Fruit fly (Drosophila melanogaster) whole organism, embryonic: ENCODE measurements around the gene CG5013.

ENCODE experiments used
- BEAF-32 ChIP-seq: fragments of 200-800 bp; sonication (Bioruptor generic); optimal IDR thresholded peaks from 3 replicates; lab custom pipeline; 2017; ENCODE audit warnings: missing biosample characterization, missing genetic modification characterization, mild to moderate bottlenecking, moderate library complexity, missing genetic modification reagents
- Bteb2 ChIP-seq: fragments of 200-800 bp; sonication (Bioruptor generic); optimal IDR thresholded peaks from 2 replicates; lab custom pipeline; 2016; ENCODE audit warnings: missing biosample characterization, missing genetic modification characterization
- CG10274 ChIP-seq: fragments of 200-800 bp; sonication (Bioruptor generic); optimal IDR thresholded peaks from 3 replicates; lab custom pipeline; 2017; ENCODE audit warnings: missing biosample characterization, mild to moderate bottlenecking, missing genetic modification characterization
- CG12071 ChIP-seq: fragments of 200-800 bp; sonication (Bioruptor generic); optimal IDR thresholded peaks from 3 replicates; lab custom pipeline; 2018; ENCODE audit warnings: missing biosample characterization, mild to moderate bottlenecking, missing genetic modification characterization
- CG12391 ChIP-seq: fragments of 200-800 bp; sonication (Bioruptor generic); optimal IDR thresholded peaks from 3 replicates; lab custom pipeline; 2018; ENCODE audit warnings: missing biosample characterization, mild to moderate bottlenecking, missing genetic modification characterization, moderate library complexity
- CG13894 ChIP-seq: fragments of 200-800 bp; sonication (Bioruptor generic); optimal IDR thresholded peaks from 3 replicates; lab custom pipeline; 2018; ENCODE audit warnings: missing biosample characterization, mild to moderate bottlenecking, missing genetic modification characterization, moderate library complexity
- CG14710 ChIP-seq: fragments of 200-800 bp; sonication (Bioruptor generic); optimal IDR thresholded peaks from 3 replicates; lab custom pipeline; 2019; ENCODE audit warnings: missing biosample characterization, mild to moderate bottlenecking, missing genetic modification characterization, moderate library complexity
- CG15073 ChIP-seq: fragments of 200-800 bp; sonication (Bioruptor generic); optimal IDR thresholded peaks from 2 replicates; lab custom pipeline; 2016; ENCODE audit warnings: missing biosample characterization, missing genetic modification characterization
- CG17612 ChIP-seq: fragments of 200-800 bp; sonication (Bioruptor generic); IDR thresholded peaks from 2 replicates; pipeline ENCODE4 v1.3.6; 2022; ENCODE audit warnings: missing biosample characterization, missing genetic modification characterization
- CG18599 ChIP-seq: fragments of 200-800 bp; sonication (Bioruptor generic); optimal IDR thresholded peaks from 3 replicates; lab custom pipeline; 2017; ENCODE audit warnings: missing biosample characterization, missing genetic modification characterization, mild to moderate bottlenecking, moderate library complexity, missing genetic modification reagents
- CG2129 ChIP-seq: fragments of 200-800 bp; sonication (Bioruptor generic); IDR thresholded peaks from 2 replicates; pipeline ENCODE4 v1.3.6; 2022; ENCODE audit warnings: missing biosample characterization, missing genetic modification characterization; ENCODE audit not compliant: partially characterized antibody
- CG3065 ChIP-seq: fragments of 200-800 bp; sonication (Bioruptor generic); optimal IDR thresholded peaks from 2 replicates; lab custom pipeline; 2016; ENCODE audit warnings: missing biosample characterization, missing genetic modification characterization
- CG4282 ChIP-seq: fragments of 200-800 bp; sonication (Bioruptor generic); optimal IDR thresholded peaks from 2 replicates; lab custom pipeline; 2016; ENCODE audit warnings: missing biosample characterization, missing genetic modification characterization
- CG4617 ChIP-seq: fragments of 200-800 bp; sonication (Bioruptor generic); optimal IDR thresholded peaks from 3 replicates; lab custom pipeline; 2016; ENCODE audit warnings: missing biosample characterization, missing genetic modification characterization, borderline replicate concordance
- CG4730 ChIP-seq: fragments of 200-800 bp; sonication (Bioruptor generic); IDR thresholded peaks from 2 replicates; pipeline ENCODE4 v1.3.6; 2022; ENCODE audit warnings: missing biosample characterization, missing genetic modification characterization
- CG6791 ChIP-seq: fragments of 200-800 bp; sonication (Bioruptor generic); IDR thresholded peaks from 3 replicates; pipeline ENCODE4 v1.3.6; 2022; ENCODE audit warnings: missing biosample characterization, missing genetic modification characterization; ENCODE audit not compliant: partially characterized antibody
- CG7357 ChIP-seq: fragments of 200-800 bp; sonication (Bioruptor generic); IDR thresholded peaks from 3 replicates; pipeline ENCODE4 v1.3.6; 2022; ENCODE audit warnings: missing biosample characterization, missing genetic modification characterization
- CG9876 ChIP-seq: fragments of 200-800 bp; sonication (Bioruptor generic); optimal IDR thresholded peaks from 2 replicates; lab custom pipeline; 2016; ENCODE audit warnings: missing biosample characterization, missing genetic modification characterization
- Chrac-16 ChIP-seq: fragments of 200-800 bp; sonication (Bioruptor generic); optimal IDR thresholded peaks from 3 replicates; lab custom pipeline; 2016; ENCODE audit warnings: missing biosample characterization, missing genetic modification characterization
- Dbx ChIP-seq: fragments of 200-800 bp; sonication (Bioruptor generic); IDR thresholded peaks from 3 replicates; pipeline ENCODE4 v1.3.6; 2022; ENCODE audit warnings: missing biosample characterization, missing genetic modification characterization
- Deaf1 ChIP-seq: fragments of 200-800 bp; optimal IDR thresholded peaks from 3 replicates; lab custom pipeline; 2019; ENCODE audit warnings: missing biosample characterization, mild to moderate bottlenecking, missing genetic modification characterization, moderate library complexity
- H15 ChIP-seq: fragments of 200-800 bp; sonication (Bioruptor generic); IDR thresholded peaks from 3 replicates; pipeline ENCODE4 v1.3.6; 2022; ENCODE audit warnings: missing biosample characterization, missing genetic modification characterization
- NC2β ChIP-seq: fragments of 200-800 bp; sonication (Bioruptor generic); optimal IDR thresholded peaks from 2 replicates; lab custom pipeline; 2016; ENCODE audit warnings: missing biosample characterization, missing genetic modification characterization
- Nf-YA ChIP-seq: fragments of 200-800 bp; sonication (Bioruptor generic); IDR thresholded peaks from 2 replicates; pipeline ENCODE4 v1.3.6; 2022; ENCODE audit warnings: missing biosample characterization, missing genetic modification characterization
- Poxn ChIP-seq: fragments of 200-800 bp; sonication (Bioruptor generic); IDR thresholded peaks from 2 replicates; pipeline ENCODE4 v1.3.6; 2022; ENCODE audit warnings: missing biosample characterization, missing genetic modification characterization
- Ravus ChIP-seq: fragments of 200-800 bp; sonication (Bioruptor generic); IDR thresholded peaks from 2 replicates; pipeline ENCODE4 v1.3.6; 2022; ENCODE audit warnings: missing biosample characterization, missing genetic modification characterization
- Sry-β ChIP-seq: fragments of 200-800 bp; sonication (Bioruptor generic); optimal IDR thresholded peaks from 2 replicates; lab custom pipeline; 2018; ENCODE audit warnings: missing biosample characterization, mild to moderate bottlenecking, missing genetic modification characterization, moderate library complexity
- amos ChIP-seq: fragments of 200-800 bp; sonication (Bioruptor generic); IDR thresholded peaks from 2 replicates; pipeline ENCODE4 v1.3.6; 2022; ENCODE audit warnings: missing biosample characterization, missing genetic modification characterization; ENCODE audit not compliant: partially characterized antibody
- ara ChIP-seq: fragments of 200-800 bp; sonication (Bioruptor generic); IDR thresholded peaks from 2 replicates; pipeline ENCODE4 v1.3.6; 2022; ENCODE audit warnings: missing biosample characterization, missing genetic modification characterization
- ato ChIP-seq: fragments of 200-800 bp; sonication (Bioruptor generic); IDR thresholded peaks from 2 replicates; pipeline ENCODE4 v1.3.6; 2022; ENCODE audit warnings: missing biosample characterization, missing genetic modification characterization; ENCODE audit not compliant: partially characterized antibody
- caup ChIP-seq: fragments of 200-800 bp; sonication (Bioruptor generic); optimal IDR thresholded peaks from 3 replicates; lab custom pipeline; 2017; ENCODE audit warnings: missing biosample characterization, mild to moderate bottlenecking, missing genetic modification characterization, moderate library complexity; ENCODE audit not compliant: severe bottlenecking
- chn ChIP-seq: fragments of 200-800 bp; sonication (Bioruptor generic); optimal IDR thresholded peaks from 2 replicates; lab custom pipeline; 2016; ENCODE audit warnings: missing biosample characterization, missing genetic modification characterization
- gem ChIP-seq: fragments of 200-800 bp; sonication (Bioruptor generic); optimal IDR thresholded peaks from 2 replicates; lab custom pipeline; 2019; ENCODE audit warnings: missing biosample characterization, mild to moderate bottlenecking, missing genetic modification characterization, moderate library complexity
- grn ChIP-seq: fragments of 200-800 bp; sonication (Bioruptor generic); optimal IDR thresholded peaks from 3 replicates; lab custom pipeline; 2017; ENCODE audit warnings: missing biosample characterization, missing genetic modification characterization
- gsb-n ChIP-seq: fragments of 200-800 bp; sonication (Bioruptor generic); optimal IDR thresholded peaks from 3 replicates; lab custom pipeline; 2018; ENCODE audit warnings: missing biosample characterization, mild to moderate bottlenecking, missing genetic modification characterization
- ham ChIP-seq: fragments of 200-800 bp; sonication (Bioruptor generic); IDR thresholded peaks from 2 replicates; pipeline ENCODE4 v1.3.6; 2022; ENCODE audit warnings: missing biosample characterization, missing genetic modification characterization
- jing ChIP-seq: fragments of 200-800 bp; sonication (Bioruptor generic); optimal IDR thresholded peaks from 2 replicates; lab custom pipeline; 2018; ENCODE audit warnings: missing biosample characterization, mild to moderate bottlenecking, missing genetic modification characterization
- kay ChIP-seq: fragments of 200-800 bp; sonication (Bioruptor generic); optimal IDR thresholded peaks from 2 replicates; lab custom pipeline; 2016; ENCODE audit warnings: missing biosample characterization, missing genetic modification characterization
- nerfin-2 ChIP-seq: fragments of 200-800 bp; sonication (Bioruptor generic); IDR thresholded peaks from 2 replicates; pipeline ENCODE4 v1.3.6; 2022; ENCODE audit warnings: missing biosample characterization, missing genetic modification characterization; ENCODE audit not compliant: partially characterized antibody
- onecut ChIP-seq: fragments of 200-800 bp; sonication (Bioruptor generic); IDR thresholded peaks from 2 replicates; pipeline ENCODE4 v1.3.6; 2022; ENCODE audit warnings: missing biosample characterization, missing genetic modification characterization
- salm ChIP-seq: fragments of 200-800 bp; sonication (Bioruptor generic); optimal IDR thresholded peaks from 2 replicates; lab custom pipeline; 2018; ENCODE audit warnings: missing biosample characterization, mild to moderate bottlenecking, missing genetic modification characterization
- sim ChIP-seq: fragments of 200-800 bp; sonication (Bioruptor generic); IDR thresholded peaks from 2 replicates; pipeline ENCODE4 v1.3.6; 2022; ENCODE audit warnings: missing biosample characterization, missing genetic modification characterization
- slou ChIP-seq: fragments of 200-800 bp; sonication (Bioruptor generic); optimal IDR thresholded peaks from 3 replicates; lab custom pipeline; 2016; ENCODE audit warnings: missing biosample characterization, missing genetic modification characterization
- sob ChIP-seq: fragments of 200-800 bp; sonication (Bioruptor generic); IDR thresholded peaks from 2 replicates; pipeline ENCODE4 v1.3.6; 2022; ENCODE audit warnings: missing biosample characterization, missing genetic modification characterization
- twi ChIP-seq: fragments of 200-800 bp; optimal IDR thresholded peaks from 2 replicates; lab custom pipeline; 2019; ENCODE audit warnings: missing biosample characterization, mild to moderate bottlenecking, missing genetic modification characterization, moderate library complexity
- usp ChIP-seq: fragments of >200 bp; optimal IDR thresholded peaks from 2 replicates; lab custom pipeline; 2017; ENCODE audit warnings: missing biosample characterization, missing genetic modification characterization
- vfl ChIP-seq: fragments of 200-800 bp; sonication (Bioruptor generic); optimal IDR thresholded peaks from 2 replicates; lab custom pipeline; 2016; ENCODE audit warnings: missing biosample characterization, missing genetic modification characterization
- yki ChIP-seq: fragments of >200 bp; optimal IDR thresholded peaks from 3 replicates; lab custom pipeline; 2018
- z ChIP-seq: fragments of 200-800 bp; sonication (Bioruptor generic); IDR thresholded peaks from 3 replicates; pipeline ENCODE4 v1.3.6; 2022; ENCODE audit warnings: missing biosample characterization, missing genetic modification characterization

Gene CG5013

DNA sequence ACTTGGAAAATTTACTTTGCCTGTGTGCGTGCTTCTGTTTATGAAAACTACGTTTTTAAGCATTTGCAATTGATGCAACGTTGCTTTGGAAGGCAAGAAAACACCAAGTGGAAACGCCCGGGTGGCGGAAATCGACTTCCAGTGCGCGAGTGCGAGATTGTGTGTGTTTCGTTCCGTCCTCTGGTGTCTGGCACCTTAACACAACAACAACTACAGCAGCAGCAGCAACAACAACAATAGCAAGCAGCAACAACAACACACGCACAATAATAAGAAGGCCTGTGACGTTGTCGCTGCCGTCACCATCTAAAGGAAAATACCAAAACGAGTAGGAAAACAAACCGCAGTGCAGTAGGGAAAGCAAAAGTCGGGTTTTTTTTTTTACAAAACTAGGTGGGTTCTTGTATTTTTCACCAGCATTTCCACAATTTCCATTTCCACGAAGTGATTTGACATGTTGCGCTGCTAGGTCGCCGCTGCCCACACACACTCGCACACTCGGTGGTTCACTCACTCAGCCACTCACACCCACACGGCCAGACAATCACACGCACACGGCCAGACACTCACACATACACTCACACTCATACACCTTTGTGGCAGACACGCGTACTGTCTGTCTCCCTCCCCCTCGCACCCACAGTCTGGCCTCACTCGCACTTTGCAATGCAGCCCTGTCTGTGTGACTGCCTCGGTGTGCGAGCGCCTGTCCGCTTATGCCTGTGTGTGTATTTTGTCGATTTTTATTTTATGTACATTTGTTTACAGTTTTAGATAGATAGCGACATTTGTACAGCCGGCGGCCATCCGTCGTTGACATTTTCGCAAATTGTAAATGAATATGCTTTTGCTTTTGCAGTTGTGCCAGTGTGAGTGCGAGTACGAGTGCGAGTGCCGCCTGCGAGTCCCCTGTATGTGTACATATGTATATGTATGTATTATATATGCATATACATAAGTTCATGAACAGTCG is 50.1 kb downstream of the CG5013 start:
- TF ChIP-seq CG4282 (GFP tag; lab: Kevin White, UChicago) (no peak), CG4730 (GFP tag; lab: Robert Waterston, UW) (no peak), ato (no peak), CG12391 (no peak), Dbx (GFP tag; lab: Robert Waterston, UW) (peak; percentile 36; the same call in 1 of the 3 replicates), caup (GFP tag; lab: Kevin White, UChicago) (peak; percentile 22), sim (no peak), yki (lab: Kevin White, UChicago) (peak; percentile 47), CG4617 (GFP tag; lab: Kevin White, UChicago) (peak; percentile 43), CG18599 (GFP tag; lab: Kevin White, UChicago) (no peak), CG10274 (no peak), salm (no peak), gsb-n (tag; lab: Kevin White, UChicago) (no peak), NC2β (GFP tag; lab: Kevin White, UChicago) (no peak), CG13894 (tag; lab: Kevin White, UChicago) (no peak), grn (GFP tag; lab: Kevin White, UChicago) (no peak), CG17612 (GFP tag; lab: Robert Waterston, UW) (no peak), ham (no peak), Ravus (no peak), amos (GFP tag; lab: Robert Waterston, UW) (no peak), slou (GFP tag; lab: Kevin White, UChicago) (no peak), usp (GFP tag; lab: Kevin White, UChicago) (no peak), Sry-β (GFP tag; lab: Kevin White, UChicago) (no peak), onecut (peak; percentile 54), sob (GFP tag; lab: Robert Waterston, UW) (no peak; the same call in 1 of the 2 replicates), CG12071 (GFP tag; lab: Kevin White, UChicago) (no peak), ara (no peak), CG9876 (GFP tag; lab: Kevin White, UChicago) (no peak), nerfin-2 (no peak), Deaf1 (tag; lab: Kevin White, UChicago) (no peak), gem (no peak), twi (peak; percentile 65), BEAF-32 (GFP tag; lab: Kevin White, UChicago) (no peak), CG2129 (GFP tag; lab: Robert Waterston, UW) (no peak), vfl (GFP tag; lab: Kevin White, UChicago) (peak; percentile 9), jing (GFP tag; lab: Kevin White, UChicago) (no peak), CG3065 (no peak), Poxn (GFP tag; lab: Robert Waterston, UW) (no peak), CG6791 (GFP tag; lab: Robert Waterston, UW) (0 out of 3 replicates have a peak, but pooled peaks have one; percentile 11), Nf-YA (no peak), CG15073 (GFP tag; lab: Kevin White, UChicago) (no peak), chn (GFP tag; lab: Kevin White, UChicago) (peak; percentile 76), CG7357 (GFP tag; lab: Robert Waterston, UW) (no peak), Bteb2 (GFP tag; lab: Kevin White, UChicago) (no peak), Chrac-16 (GFP tag; lab: Kevin White, UChicago) (no peak), CG14710 (tag; lab: Kevin White, UChicago) (no peak), H15 (GFP tag; lab: Robert Waterston, UW) (no peak), z (GFP tag; lab: Robert Waterston, UW) (peak; percentile 96), kay (GFP tag; lab: Kevin White, UChicago) (no peak)
